Fruit fly (Drosophila melanogaster) whole organism, embryonic: ENCODE data around the gene CG46463.

ENCODE experiments used
- BtbVII ChIP-seq: fragments of 200-800 bp; sonication (Bioruptor generic); optimal IDR thresholded peaks from 3 replicates; lab custom pipeline; 2017; ENCODE audit warnings: missing biosample characterization, mild to moderate bottlenecking, missing genetic modification characterization
- CG10274 ChIP-seq: fragments of 200-800 bp; sonication (Bioruptor generic); optimal IDR thresholded peaks from 3 replicates; lab custom pipeline; 2017; ENCODE audit warnings: missing biosample characterization, mild to moderate bottlenecking, missing genetic modification characterization
- CG10431 ChIP-seq: fragments of 200-800 bp; sonication (Bioruptor generic); optimal IDR thresholded peaks from 3 replicates; lab custom pipeline; 2018; ENCODE audit warnings: missing biosample characterization, mild to moderate bottlenecking, missing genetic modification characterization
- CG11560 ChIP-seq: fragments of 200-800 bp; sonication (Bioruptor generic); IDR thresholded peaks from 3 replicates; pipeline ENCODE4 v1.3.6; 2022; ENCODE audit warnings: missing biosample characterization, missing genetic modification characterization
- CG12155 ChIP-seq: fragments of 200-800 bp; sonication (Bioruptor generic); optimal IDR thresholded peaks from 3 replicates; lab custom pipeline; 2016; ENCODE audit warnings: missing biosample characterization, missing genetic modification characterization
- CG1233 ChIP-seq: fragments of 200-800 bp; sonication (Bioruptor generic); optimal IDR thresholded peaks from 4 replicates; lab custom pipeline; 2018; ENCODE audit warnings: missing biosample characterization, mild to moderate bottlenecking, missing genetic modification characterization
- CG15073 ChIP-seq: fragments of 200-800 bp; sonication (Bioruptor generic); optimal IDR thresholded peaks from 2 replicates; lab custom pipeline; 2016; ENCODE audit warnings: missing biosample characterization, missing genetic modification characterization
- CG15696 ChIP-seq: fragments of 200-800 bp; sonication (Bioruptor generic); optimal IDR thresholded peaks from 2 replicates; lab custom pipeline; 2019; ENCODE audit warnings: missing biosample characterization, mild to moderate bottlenecking, missing genetic modification characterization, moderate library complexity
- CG18599 ChIP-seq: fragments of 200-800 bp; sonication (Bioruptor generic); optimal IDR thresholded peaks from 3 replicates; lab custom pipeline; 2017; ENCODE audit warnings: missing biosample characterization, missing genetic modification characterization, mild to moderate bottlenecking, moderate library complexity, missing genetic modification reagents
- CG2129 ChIP-seq: fragments of 200-800 bp; sonication (Bioruptor generic); IDR thresholded peaks from 2 replicates; pipeline ENCODE4 v1.3.6; 2022; ENCODE audit warnings: missing biosample characterization, missing genetic modification characterization; ENCODE audit not compliant: partially characterized antibody
- CG30403 ChIP-seq: fragments of 200-800 bp; sonication (Bioruptor generic); optimal IDR thresholded peaks from 3 replicates; lab custom pipeline; 2016; ENCODE audit warnings: missing biosample characterization, missing genetic modification characterization
- CG32532 ChIP-seq: fragments of 200-800 bp; sonication (Bioruptor generic); IDR thresholded peaks from 2 replicates; pipeline ENCODE4 v1.3.6; 2022; ENCODE audit warnings: missing biosample characterization, missing genetic modification characterization
- CG3407 ChIP-seq: fragments of 200-800 bp; sonication (Bioruptor generic); optimal IDR thresholded peaks from 2 replicates; lab custom pipeline; 2018; ENCODE audit warnings: missing biosample characterization, mild to moderate bottlenecking, missing genetic modification characterization
- CG4360 ChIP-seq: fragments of 200-800 bp; sonication (Bioruptor generic); IDR thresholded peaks from 2 replicates; pipeline ENCODE4 v1.3.6; 2022; ENCODE audit warnings: missing biosample characterization, missing genetic modification characterization
- CG4424 ChIP-seq: fragments of 200-800 bp; sonication (Bioruptor generic); optimal IDR thresholded peaks from 3 replicates; lab custom pipeline; 2016; ENCODE audit warnings: missing biosample characterization, missing genetic modification characterization
- CHES-1-like ChIP-seq: fragments of 200-800 bp; sonication (Bioruptor generic); optimal IDR thresholded peaks from 2 replicates; lab custom pipeline; 2016; ENCODE audit warnings: missing biosample characterization, missing genetic modification characterization
- CTCF ChIP-seq: fragments of 200-800 bp; sonication (Bioruptor generic); optimal IDR thresholded peaks from 2 replicates; lab custom pipeline; 2017; ENCODE audit warnings: missing biosample characterization, mild to moderate bottlenecking, missing genetic modification characterization, moderate library complexity
- Dek ChIP-seq: fragments of 200-800 bp; sonication (Bioruptor generic); optimal IDR thresholded peaks from 3 replicates; lab custom pipeline; 2019; ENCODE audit warnings: missing biosample characterization, mild to moderate bottlenecking, missing genetic modification characterization, moderate library complexity
- H15 ChIP-seq: fragments of 200-800 bp; sonication (Bioruptor generic); IDR thresholded peaks from 3 replicates; pipeline ENCODE4 v1.3.6; 2022; ENCODE audit warnings: missing biosample characterization, missing genetic modification characterization
- Hey ChIP-seq: fragments of 200-800 bp; sonication (Bioruptor generic); optimal IDR thresholded peaks from 3 replicates; lab custom pipeline; 2018; ENCODE audit warnings: missing biosample characterization, mild to moderate bottlenecking, missing genetic modification characterization
- Jarid2 ChIP-seq: fragments of 200-800 bp; sonication (Bioruptor generic); optimal IDR thresholded peaks from 3 replicates; lab custom pipeline; 2017; ENCODE audit warnings: mild to moderate bottlenecking, missing biosample characterization, missing genetic modification reagents, missing genetic modification characterization
- NFAT ChIP-seq: fragments of 200-800 bp; sonication (Bioruptor generic); IDR thresholded peaks from 2 replicates; pipeline ENCODE4 v1.3.6; 2022; ENCODE audit warnings: missing biosample characterization, missing genetic modification characterization
- Ravus ChIP-seq: fragments of 200-800 bp; sonication (Bioruptor generic); IDR thresholded peaks from 2 replicates; pipeline ENCODE4 v1.3.6; 2022; ENCODE audit warnings: missing biosample characterization, missing genetic modification characterization
- bowl ChIP-seq: fragments of 200-800 bp; sonication (Bioruptor generic); IDR thresholded peaks from 2 replicates; pipeline ENCODE4 v1.3.6; 2022; ENCODE audit warnings: missing biosample characterization, missing genetic modification characterization
- corto ChIP-seq: fragments of 200-800 bp; sonication (Bioruptor generic); optimal IDR thresholded peaks from 2 replicates; lab custom pipeline; 2016; ENCODE audit warnings: missing biosample characterization, mild to moderate bottlenecking, missing genetic modification characterization, moderate library complexity
- dm ChIP-seq: fragments of 200-800 bp; sonication (Bioruptor generic); optimal IDR thresholded peaks from 3 replicates; lab custom pipeline; 2016; ENCODE audit warnings: missing biosample characterization, missing genetic modification characterization
- exex ChIP-seq: fragments of 200-800 bp; sonication (Bioruptor generic); optimal IDR thresholded peaks from 4 replicates; lab custom pipeline; 2018; ENCODE audit warnings: missing biosample characterization, mild to moderate bottlenecking, missing genetic modification characterization, moderate library complexity
- fd96Cb ChIP-seq: fragments of 200-800 bp; sonication (Bioruptor generic); optimal IDR thresholded peaks from 2 replicates; lab custom pipeline; 2018; ENCODE audit warnings: missing biosample characterization, mild to moderate bottlenecking, missing genetic modification characterization, moderate library complexity
- grn ChIP-seq: fragments of 200-800 bp; sonication (Bioruptor generic); optimal IDR thresholded peaks from 3 replicates; lab custom pipeline; 2017; ENCODE audit warnings: missing biosample characterization, missing genetic modification characterization
- ham ChIP-seq: fragments of 200-800 bp; sonication (Bioruptor generic); IDR thresholded peaks from 2 replicates; pipeline ENCODE4 v1.3.6; 2022; ENCODE audit warnings: missing biosample characterization, missing genetic modification characterization
- knrl ChIP-seq: fragments of 200-800 bp; sonication (Bioruptor generic); IDR thresholded peaks from 3 replicates; pipeline ENCODE4 v1.3.6; 2022; ENCODE audit warnings: missing biosample characterization, missing genetic modification characterization; ENCODE audit not compliant: partially characterized antibody
- lab ChIP-seq: fragments of 200-800 bp; sonication (Bioruptor generic); optimal IDR thresholded peaks from 3 replicates; lab custom pipeline; 2017; ENCODE audit warnings: missing biosample characterization, missing genetic modification characterization, mild to moderate bottlenecking, moderate library complexity, missing genetic modification reagents
- lov ChIP-seq, 2 experiments: fragments of 200-800 bp in 1 of 2; fragments of >200 bp in 1 of 2; sonication (Bioruptor generic) in 1 of 2; IDR thresholded peaks in 1 of 2; optimal IDR thresholded peaks in 1 of 2; 2 replicates in 1 of 2; 3 replicates in 1 of 2; pipeline versions ENCODE4 v1.3.6 to Lab custom; 2017 to 2022; ENCODE audit warnings: missing biosample characterization in 1 of 2, missing genetic modification characterization in 1 of 2
- mirr ChIP-seq: fragments of 200-800 bp; sonication (Bioruptor generic); optimal IDR thresholded peaks from 3 replicates; lab custom pipeline; 2018; ENCODE audit warnings: missing biosample characterization, mild to moderate bottlenecking, missing genetic modification characterization
- ro ChIP-seq: fragments of 200-800 bp; sonication (Bioruptor generic); IDR thresholded peaks from 2 replicates; pipeline ENCODE4 v1.3.6; 2022; ENCODE audit warnings: missing biosample characterization, missing genetic modification characterization
- sd ChIP-seq: fragments of 200-800 bp; sonication (Bioruptor generic); optimal IDR thresholded peaks from 3 replicates; lab custom pipeline; 2018; ENCODE audit warnings: missing biosample characterization, mild to moderate bottlenecking, missing genetic modification characterization, moderate library complexity
- sens ChIP-seq: fragments of 200-800 bp; sonication (Bioruptor generic); peaks from one replicate; lab custom pipeline; 2016; ENCODE audit warnings: missing biosample characterization, missing genetic modification characterization
- stwl ChIP-seq: fragments of 200-800 bp; sonication (Bioruptor generic); optimal IDR thresholded peaks from 3 replicates; lab custom pipeline; 2018; ENCODE audit warnings: missing biosample characterization, mild to moderate bottlenecking, missing genetic modification characterization, moderate library complexity
- sug ChIP-seq: fragments of 200-800 bp; optimal IDR thresholded peaks from 2 replicates; lab custom pipeline; 2019; ENCODE audit warnings: missing biosample characterization, mild to moderate bottlenecking, missing genetic modification characterization, moderate library complexity
- tin ChIP-seq: fragments of 200-800 bp; sonication (Bioruptor generic); optimal IDR thresholded peaks from 3 replicates; lab custom pipeline; 2016; ENCODE audit warnings: missing biosample characterization, missing genetic modification characterization
- ttk ChIP-seq: fragments of 200-800 bp; sonication (Bioruptor generic); IDR thresholded peaks from 2 replicates; pipeline ENCODE4 v2.1.2; 2022; ENCODE audit warnings: missing biosample characterization, missing genetic modification characterization
- twi ChIP-seq: fragments of 200-800 bp; optimal IDR thresholded peaks from 2 replicates; lab custom pipeline; 2019; ENCODE audit warnings: missing biosample characterization, mild to moderate bottlenecking, missing genetic modification characterization, moderate library complexity
- vnd ChIP-seq: fragments of 200-800 bp; sonication (Bioruptor generic); IDR thresholded peaks from 3 replicates; pipeline ENCODE4 v1.3.6; 2022; ENCODE audit warnings: missing biosample characterization, missing genetic modification characterization; ENCODE audit not compliant: partially characterized antibody
- wek ChIP-seq: fragments of 200-800 bp; sonication (Bioruptor generic); optimal IDR thresholded peaks from 3 replicates; lab custom pipeline; 2018; ENCODE audit warnings: missing biosample characterization, mild to moderate bottlenecking, missing genetic modification characterization, moderate library complexity

The CG46463 gene

DNA sequence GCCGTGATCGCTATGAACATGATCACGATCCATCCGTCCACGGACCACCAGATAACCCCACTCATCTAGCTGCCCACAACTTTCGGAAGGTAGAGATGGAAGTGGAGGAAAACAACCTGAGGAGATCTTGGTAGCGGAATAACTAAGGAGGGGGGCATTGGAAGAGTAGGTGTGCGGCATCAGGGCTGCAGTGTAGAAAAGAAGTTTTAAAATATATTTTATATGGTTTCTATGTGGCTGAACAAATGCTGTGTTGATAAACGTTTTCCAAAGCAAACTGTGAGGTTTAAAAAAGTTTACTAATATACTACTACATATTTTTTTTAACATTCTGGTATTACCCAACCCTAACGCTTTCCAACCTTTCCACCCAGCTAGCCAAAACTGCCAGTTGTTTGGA, 26.2 kb upstream of the CG46463 start (continued):
- TF ChIP-seq fd96Cb = peak; percentile 17
- TF ChIP-seq NFAT (GFP tag; lab: Robert Waterston, UW) = no peak
- TF ChIP-seq Dek (tag; lab: Kevin White, UChicago) = no peak
- TF ChIP-seq CG1233 (GFP tag; lab: Kevin White, UChicago) = no peak
- no peak for TF ChIP-seq CG12155
- no peak for TF ChIP-seq Jarid2 (GFP tag; lab: Kevin White, UChicago)
- no peak for TF ChIP-seq ham (GFP tag; lab: Robert Waterston, UW)
- no peak for TF ChIP-seq BtbVII
- no peak for TF ChIP-seq CG30403
- TF ChIP-seq stwl (tag; lab: Kevin White, UChicago) = no peak
- 0 out of 2 replicates have a peak, but pooled peaks have one; percentile 16 for TF ChIP-seq ttk (GFP tag; lab: Robert Waterston, UW)
- TF ChIP-seq tin = no peak
- peak; percentile 32 for TF ChIP-seq CG10431 (GFP tag; lab: Kevin White, UChicago)
- no peak for TF ChIP-seq bowl (GFP tag; lab: Robert Waterston, UW)
- TF ChIP-seq CG32532 (GFP tag; lab: Robert Waterston, UW) = peak; percentile 30; the same call in 1 of the 2 replicates
- TF ChIP-seq Ravus (GFP tag; lab: Robert Waterston, UW) = no peak
- TF ChIP-seq knrl (GFP tag; lab: Robert Waterston, UW) = no peak
- TF ChIP-seq CTCF (GFP tag; lab: Kevin White, UChicago) = no peak
- peak; percentile 44; the same call in 1 of the 3 replicates for TF ChIP-seq H15 (GFP tag; lab: Robert Waterston, UW)
- no peak for TF ChIP-seq ro (GFP tag; lab: Robert Waterston, UW)
- peak; percentile 12 for TF ChIP-seq CG18599 (GFP tag; lab: Kevin White, UChicago)
- no peak for TF ChIP-seq CG11560 (tag; lab: Robert Waterston, UW)
- no peak for TF ChIP-seq CG4360 (GFP tag; lab: Robert Waterston, UW)
- TF ChIP-seq wek (GFP tag; lab: Kevin White, UChicago) = no peak
- no peak for TF ChIP-seq lov (optimal IDR thresholded peaks at IDR 0.05; lab: Kevin White, UChicago)
- no peak for TF ChIP-seq lov (GFP tag; IDR thresholded peaks at IDR 0.05; lab: Robert Waterston, UW)
- no peak for TF ChIP-seq CHES-1-like
- TF ChIP-seq CG4424 (GFP tag; lab: Kevin White, UChicago) = peak; percentile 29
- TF ChIP-seq dm = no peak

DNA sequence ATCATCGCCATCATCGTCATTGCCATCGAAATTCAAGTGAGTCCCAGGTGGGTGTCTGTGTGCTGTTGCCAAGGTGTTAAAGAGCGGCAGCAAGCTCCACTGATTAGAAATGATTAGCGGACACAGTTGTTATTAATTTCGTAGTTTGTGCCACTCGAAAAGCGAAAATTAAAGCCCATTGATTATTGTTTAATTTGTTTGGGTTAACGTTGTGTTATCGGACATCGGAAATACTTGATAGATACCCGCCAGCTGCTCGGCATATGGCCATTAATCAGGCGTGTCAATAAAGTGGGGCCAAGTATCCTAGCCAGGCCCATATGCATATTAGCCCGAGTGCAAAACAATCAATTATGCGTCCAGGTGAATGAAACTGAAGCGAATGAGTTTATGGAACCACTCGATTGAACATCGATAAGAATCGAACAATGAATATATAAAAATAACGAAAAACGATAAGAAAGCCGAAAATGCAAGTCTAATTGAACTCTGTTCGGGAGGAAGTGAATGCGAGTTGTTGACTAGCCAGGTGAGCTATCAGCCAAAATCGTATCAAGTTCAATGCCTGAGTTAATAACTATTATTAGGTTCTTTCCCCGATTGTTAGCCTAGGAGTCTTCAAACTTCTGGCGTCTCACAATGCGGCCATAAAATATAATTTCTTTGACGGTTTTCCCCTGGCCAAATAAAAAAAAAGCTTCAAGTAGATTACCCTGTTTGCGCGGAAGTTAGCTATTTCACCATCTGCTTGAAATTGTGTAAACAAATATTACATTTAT, 25.4 kb upstream of the CG46463 start:
- TF ChIP-seq sd = peak; percentile 17
- TF ChIP-seq vnd (GFP tag; lab: Robert Waterston, UW) = peak; percentile 22; the same call in 1 of the 3 replicates
- TF ChIP-seq CG15073 (GFP tag; lab: Kevin White, UChicago) = no peak
- peak; percentile 13 for TF ChIP-seq lab (GFP tag; lab: Kevin White, UChicago)
- peak; percentile 84 for TF ChIP-seq mirr
- TF ChIP-seq CG18599 (GFP tag; lab: Kevin White, UChicago) = peak; percentile 17
- TF ChIP-seq sug (tag; lab: Kevin White, UChicago) = peak; percentile 9
- no peak for TF ChIP-seq CG3407 (GFP tag; lab: Kevin White, UChicago)
- TF ChIP-seq sens (GFP tag; lab: Kevin White, UChicago) = peak; percentile 18
- TF ChIP-seq corto (GFP tag; lab: Kevin White, UChicago) = peak; percentile 19
- peak; percentile 54 for TF ChIP-seq grn
- no peak for TF ChIP-seq CG2129
- TF ChIP-seq twi (tag; lab: Kevin White, UChicago) = peak; percentile 69
- TF ChIP-seq CG15696 = no peak
- TF ChIP-seq exex (tag; lab: Kevin White, UChicago) = peak; percentile 99
- TF ChIP-seq Hey = peak; percentile 18
- no peak for TF ChIP-seq CG10274 (GFP tag; lab: Kevin White, UChicago)
